Fruit fly (Drosophila melanogaster) S2 (cell line): ENCODE results near the gene CG6431.

Experiments used
- CG8478 ChIP-seq: fragments of >200 bp; optimal IDR thresholded peaks from 2 replicates; lab custom pipeline; 2018
- CTCF ChIP-seq, 2 experiments: fragments of >200 bp; optimal IDR thresholded peaks; 2 replicates each; lab custom pipeline; 2018

DNA sequence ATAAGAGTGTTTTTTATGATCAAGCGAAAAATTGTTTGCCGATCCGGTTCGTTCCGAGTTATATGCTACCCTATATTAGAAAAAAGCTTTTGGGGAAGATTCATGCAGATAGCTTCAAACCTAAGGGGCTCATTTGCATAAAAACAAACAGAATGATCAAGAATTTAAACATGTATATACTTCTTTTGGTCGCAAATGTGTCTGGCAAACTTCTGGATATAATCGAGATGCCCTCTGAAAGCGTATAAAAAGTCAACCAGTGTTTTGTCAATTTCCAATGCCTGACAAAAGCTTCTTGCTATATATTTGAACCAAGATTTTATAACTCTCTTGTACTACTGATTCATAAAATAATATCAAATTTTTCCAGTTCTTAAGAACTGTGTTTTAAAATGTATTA lies 38.3 kb upstream of the CG6431 start:
- no peak for TF ChIP-seq CG8478 (lab: Kevin White, UChicago)
- TF ChIP-seq CTCF (optimal IDR thresholded peaks at IDR 0.05; lab: Kevin White, UChicago): no peak
